Worm (Caenorhabditis elegans) whole organism, L1 larva: ENCODE measurements around the gene B0252.8.

Experiments used
- C04F5.9 ChIP-seq: sonication (generic microtip); optimal IDR thresholded peaks from 2 replicates; lab custom pipeline; 2016; ENCODE audit warnings: missing genetic modification characterization, missing compliant biosample characterization
- C34B4.2 ChIP-seq: sonication (generic microtip); optimal IDR thresholded peaks from 2 replicates; lab custom pipeline; 2017; ENCODE audit warnings: mild to moderate bottlenecking, missing genetic modification characterization, missing compliant biosample characterization
- aly-2 ChIP-seq: fragments of 150-350 bp; optimal IDR thresholded peaks from 2 replicates; lab custom pipeline; 2014; ENCODE audit warnings: missing biosample characterization, missing genetic modification characterization
- ama-1 ChIP-seq: fragments of 150-350 bp; optimal IDR thresholded peaks from 2 replicates; lab custom pipeline; 2014
- ces-1 ChIP-seq: fragments of 150-350 bp; optimal IDR thresholded peaks from 2 replicates; lab custom pipeline; 2014; ENCODE audit warnings: missing biosample characterization, missing genetic modification reagents, missing genetic modification characterization
- dsc-1 ChIP-seq: sonication (generic microtip); optimal IDR thresholded peaks from 2 replicates; lab custom pipeline; 2016; ENCODE audit warnings: mild to moderate bottlenecking, missing genetic modification characterization, missing compliant biosample characterization
- efl-1 ChIP-seq, 4 experiments: fragments of 150-350 bp; optimal IDR thresholded peaks in 3 of 4; peaks in 1 of 4; 1 replicate in 1 of 4; 2 replicates in 3 of 4; lab custom pipeline; 2014; ENCODE audit warnings: missing biosample characterization in 2 of 4, missing genetic modification characterization in 2 of 4, missing genetic modification reagents in 2 of 4
- elt-2 ChIP-seq: sonication (generic microtip); optimal IDR thresholded peaks from 2 replicates; lab custom pipeline; 2016; ENCODE audit warnings: missing genetic modification characterization, mild to moderate bottlenecking, inconsistent platforms, missing compliant biosample characterization, missing genetic modification reagents
- elt-3 ChIP-seq, 6 experiments: fragments of 150-350 bp in 1 of 6; sonication (generic microtip); optimal IDR thresholded peaks; 2 replicates each; lab custom pipeline; 2017 to 2018; ENCODE audit warnings: missing biosample characterization in 6 of 6, missing genetic modification characterization in 6 of 6, inconsistent platforms in 1 of 6
- fkh-10 ChIP-seq: sonication (generic microtip); optimal IDR thresholded peaks from 2 replicates; lab custom pipeline; 2017; ENCODE audit warnings: missing biosample characterization, missing genetic modification reagents, missing genetic modification characterization
- fkh-4 ChIP-seq: sonication (generic microtip); optimal IDR thresholded peaks from 2 replicates; lab custom pipeline; 2016; ENCODE audit warnings: missing compliant biosample characterization, missing genetic modification characterization, borderline replicate concordance
- grh-1 ChIP-seq: fragments of 200-800 bp; sonication (Bioruptor generic); IDR thresholded peaks from 2 replicates; pipeline ENCODE4 v1.3.6; 2022; ENCODE audit warnings: missing genetic modification reagents, missing genetic modification characterization, missing compliant biosample characterization
- hlh-17 ChIP-seq: fragments of 200-800 bp; sonication (Bioruptor generic); optimal IDR thresholded peaks from 2 replicates; lab custom pipeline; 2018; ENCODE audit warnings: missing genetic modification characterization, mild to moderate bottlenecking, missing compliant biosample characterization, moderate library complexity, borderline replicate concordance
- irx-1 ChIP-seq: sonication (generic microtip); optimal IDR thresholded peaks from 2 replicates; lab custom pipeline; 2016; ENCODE audit warnings: missing genetic modification characterization, missing compliant biosample characterization
- lin-13 ChIP-seq: fragments of 150-350 bp; optimal IDR thresholded peaks from 2 replicates; lab custom pipeline; 2014; ENCODE audit warnings: missing biosample characterization, missing genetic modification reagents, missing genetic modification characterization
- lin-14 ChIP-seq: fragments of 200-800 bp; sonication (Bioruptor generic); optimal IDR thresholded peaks from 2 replicates; lab custom pipeline; 2018; ENCODE audit warnings: mild to moderate bottlenecking, missing genetic modification characterization, moderate library complexity, missing compliant biosample characterization
- lin-35 ChIP-seq, 2 experiments: fragments of 150-350 bp; optimal IDR thresholded peaks; 2 replicates each; lab custom pipeline; 2014; ENCODE audit warnings: missing biosample characterization in 2 of 2, missing genetic modification characterization in 2 of 2, missing genetic modification reagents in 2 of 2
- lin-39 ChIP-seq: fragments of 150-350 bp; optimal IDR thresholded peaks from 2 replicates; lab custom pipeline; 2014; ENCODE audit warnings: missing biosample characterization, missing genetic modification reagents, missing genetic modification characterization
- lir-3 ChIP-seq: sonication (generic microtip); optimal IDR thresholded peaks from 2 replicates; lab custom pipeline; 2016; ENCODE audit warnings: mild to moderate bottlenecking, missing genetic modification characterization, moderate library complexity, missing compliant biosample characterization; ENCODE audit not compliant: poor library complexity
- lsy-2 ChIP-seq, 2 experiments: fragments of 150-350 bp; optimal IDR thresholded peaks; 2 replicates each; lab custom pipeline; 2014; ENCODE audit warnings: missing biosample characterization in 2 of 2, missing genetic modification characterization in 2 of 2
- mab-9 ChIP-seq: fragments of 200-800 bp; sonication (Bioruptor generic); IDR thresholded peaks from 2 replicates; pipeline ENCODE4 v1.3.6; 2022; ENCODE audit warnings: missing genetic modification reagents, missing genetic modification characterization, missing compliant biosample characterization
- mdl-1 ChIP-seq, 2 experiments: fragments of 150-350 bp; optimal IDR thresholded peaks; 2 replicates each; lab custom pipeline; 2014 to 2017; ENCODE audit warnings: missing biosample characterization in 2 of 2, missing genetic modification characterization in 2 of 2, inconsistent platforms in 1 of 2
- mef-2 ChIP-seq: fragments of 150-350 bp; optimal IDR thresholded peaks from 2 replicates; lab custom pipeline; 2014; ENCODE audit warnings: missing biosample characterization, missing genetic modification characterization
- nhr-19 ChIP-seq: fragments of 200-800 bp; sonication (Bioruptor generic); conservative IDR thresholded peaks from 2 replicates; pipeline ENCODE4 v1.3.6; 2022; ENCODE audit warnings: missing genetic modification characterization, missing compliant biosample characterization
- nhr-20 ChIP-seq: sonication (generic microtip); optimal IDR thresholded peaks from 2 replicates; lab custom pipeline; 2016; ENCODE audit warnings: mild to moderate bottlenecking, missing genetic modification characterization, missing compliant biosample characterization
- nhr-237 ChIP-seq: fragments of 150-350 bp; optimal IDR thresholded peaks from 2 replicates; lab custom pipeline; 2014; ENCODE audit warnings: missing biosample characterization, missing genetic modification characterization
- nhr-47 ChIP-seq: sonication (generic microtip); optimal IDR thresholded peaks from 2 replicates; lab custom pipeline; 2016; ENCODE audit warnings: mild to moderate bottlenecking, missing genetic modification characterization, moderate library complexity, missing compliant biosample characterization
- nhr-71 ChIP-seq: sonication (generic microtip); optimal IDR thresholded peaks from 2 replicates; lab custom pipeline; 2016; ENCODE audit warnings: mild to moderate bottlenecking, missing genetic modification characterization, moderate library complexity, missing compliant biosample characterization
- nhr-76 ChIP-seq: sonication (generic microtip); optimal IDR thresholded peaks from 2 replicates; lab custom pipeline; 2017; ENCODE audit warnings: missing biosample characterization, missing genetic modification characterization
- nhr-85 ChIP-seq: sonication (generic microtip); peaks from one replicate; lab custom pipeline; 2016; ENCODE audit warnings: missing genetic modification characterization, inconsistent platforms, missing compliant biosample characterization
- nhr-90 ChIP-seq: sonication (generic microtip); optimal IDR thresholded peaks from 2 replicates; lab custom pipeline; 2016; ENCODE audit warnings: mild to moderate bottlenecking, missing genetic modification characterization, missing compliant biosample characterization; ENCODE audit not compliant: poor library complexity
- pax-3 ChIP-seq: fragments of 200-800 bp; sonication (Bioruptor generic); optimal IDR thresholded peaks from 2 replicates; lab custom pipeline; 2018; ENCODE audit warnings: mild to moderate bottlenecking, missing genetic modification characterization, moderate library complexity, missing compliant biosample characterization
- pqm-1 ChIP-seq: sonication (generic microtip); optimal IDR thresholded peaks from 3 replicates; lab custom pipeline; 2017; ENCODE audit warnings: missing biosample characterization, missing genetic modification characterization
- rnt-1 ChIP-seq: sonication (generic microtip); optimal IDR thresholded peaks from 2 replicates; lab custom pipeline; 2016; ENCODE audit warnings: mild to moderate bottlenecking, missing genetic modification characterization, moderate library complexity, missing compliant biosample characterization
- skn-1 ChIP-seq: fragments of 150-350 bp; optimal IDR thresholded peaks from 2 replicates; lab custom pipeline; 2014; ENCODE audit warnings: missing biosample characterization, missing genetic modification characterization
- snpc-4 ChIP-seq: fragments of 150-350 bp; optimal IDR thresholded peaks from 2 replicates; lab custom pipeline; 2014; ENCODE audit warnings: missing biosample characterization, missing genetic modification characterization
- snu-23 ChIP-seq: sonication (generic microtip); optimal IDR thresholded peaks from 2 replicates; lab custom pipeline; 2016; ENCODE audit warnings: missing genetic modification characterization, missing compliant biosample characterization
- tbx-2 ChIP-seq: sonication (generic microtip); optimal IDR thresholded peaks from 2 replicates; lab custom pipeline; 2016; ENCODE audit warnings: missing genetic modification characterization, missing compliant biosample characterization
- unc-86 ChIP-seq: sonication (generic microtip); optimal IDR thresholded peaks from 2 replicates; lab custom pipeline; 2016; ENCODE audit warnings: missing genetic modification characterization, missing compliant biosample characterization
- unc-98 ChIP-seq: fragments of 200-800 bp; sonication (Bioruptor generic); IDR thresholded peaks from 2 replicates; pipeline ENCODE4 v1.3.6; 2022; ENCODE audit warnings: missing genetic modification characterization, missing compliant biosample characterization
- vab-15 ChIP-seq: sonication (generic microtip); optimal IDR thresholded peaks from 2 replicates; lab custom pipeline; 2017; ENCODE audit warnings: missing genotype, mild to moderate bottlenecking, missing genetic modification characterization, missing compliant biosample characterization
- xbp-1 ChIP-seq: sonication (generic microtip); optimal IDR thresholded peaks from 2 replicates; lab custom pipeline; 2016; ENCODE audit warnings: missing genetic modification characterization, missing compliant biosample characterization
- zag-1 ChIP-seq: fragments of 150-350 bp; optimal IDR thresholded peaks from 2 replicates; lab custom pipeline; 2014; ENCODE audit warnings: missing biosample characterization, missing genetic modification characterization
- zip-4 ChIP-seq: fragments of 200-800 bp; sonication (Bioruptor generic); optimal IDR thresholded peaks from 2 replicates; lab custom pipeline; 2018; ENCODE audit warnings: mild to moderate bottlenecking, missing genetic modification characterization, moderate library complexity, missing compliant biosample characterization
- ztf-11 ChIP-seq, 2 experiments: sonication (generic microtip); optimal IDR thresholded peaks; 2 replicates each; lab custom pipeline; 2016 to 2017; ENCODE audit warnings: missing genetic modification characterization in 2 of 2, missing biosample characterization in 1 of 2, missing compliant biosample characterization in 1 of 2
- ztf-4 ChIP-seq: fragments of 150-350 bp; optimal IDR thresholded peaks from 2 replicates; lab custom pipeline; 2014; ENCODE audit warnings: missing biosample characterization, missing genetic modification characterization

Gene B0252.8

DNA sequence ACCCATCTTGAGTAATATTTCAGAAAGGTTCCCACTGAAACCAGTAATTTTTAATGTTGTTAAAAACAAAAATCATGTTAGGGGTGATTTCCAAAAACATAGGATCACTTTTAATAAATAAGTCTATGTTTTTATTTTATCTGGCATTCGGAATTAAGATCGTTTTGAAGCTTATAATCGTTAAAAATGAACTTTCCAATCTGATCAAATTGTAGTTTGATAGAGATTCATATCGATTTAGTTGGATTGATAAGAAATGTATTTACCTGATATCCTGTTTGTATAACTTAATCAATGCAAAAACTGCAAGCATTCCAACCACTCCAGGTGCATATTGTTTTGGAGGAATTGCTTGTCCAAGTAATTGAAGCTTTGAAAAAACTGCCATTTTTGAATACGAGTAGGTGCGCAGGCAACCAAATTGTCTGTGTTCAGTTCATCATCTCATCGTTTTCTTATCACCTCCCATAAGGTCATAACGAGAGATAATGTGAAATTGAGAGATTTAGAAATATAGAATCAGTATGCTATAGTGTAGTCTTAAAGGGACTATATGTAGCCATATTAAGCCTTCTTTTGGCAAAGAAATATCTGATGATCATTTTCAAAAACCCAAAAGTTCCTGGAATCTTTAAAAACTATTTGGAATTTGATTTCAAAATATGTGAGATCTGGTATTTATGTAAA, 28.5 kb upstream of the B0252.8 start, which contains the start of gene pmp-2:
TSS of gene pmp-2 (minus strand) at position 487 of the 687 bp plus-strand sequence.
- TF ChIP-seq aly-2 (tag; lab: Kevin White, UChicago) (no peak), efl-1 (optimal IDR thresholded peaks at IDR 0.05; lab: Kevin White, UChicago) (no peak), efl-1 (GFP tag; optimal IDR thresholded peaks at IDR 0.05 in 1 of 2; lab: Kevin White, UChicago) (peak in 1 of 2 experiments; percentile 91), elt-2 (tag; lab: Kevin White, UChicago) (peak; percentile 10), mab-9 (GFP tag; lab: Robert Waterston, UW) (no peak), lin-35 (GFP tag; optimal IDR thresholded peaks at IDR 0.05; lab: Kevin White, UChicago) (peak in 1 of 2 experiments; percentile 4), elt-3 (tag; optimal IDR thresholded peaks at IDR 0.05; lab: Kevin White, UChicago) (peak in 2 of 6 experiments; percentile 49 to 51), ces-1 (GFP tag; lab: Kevin White, UChicago) (no peak), nhr-20 (tag; lab: Kevin White, UChicago) (peak; percentile 80)

DNA sequence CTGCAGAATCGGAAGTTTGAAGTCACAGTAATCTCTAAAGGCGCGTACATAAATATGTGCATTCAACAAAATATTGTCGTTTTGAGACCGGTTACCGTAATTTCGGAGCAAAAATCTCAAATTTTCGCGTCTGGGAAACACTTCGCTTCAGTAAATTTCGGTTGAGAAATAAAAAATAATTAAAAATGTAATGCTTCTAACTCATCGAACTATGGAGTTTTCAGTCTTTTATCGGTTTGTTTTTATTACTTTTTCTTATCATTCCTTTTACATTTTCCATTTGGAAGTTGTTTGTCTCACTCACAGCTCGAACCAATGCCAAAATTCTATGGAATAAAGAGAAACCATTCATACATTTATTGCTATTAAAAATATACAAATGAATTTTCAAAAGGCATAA, 27.8 kb upstream of the B0252.8 start:
- TF ChIP-seq mab-9 (GFP tag; lab: Robert Waterston, UW): 0 out of 2 replicates have a peak, but pooled peaks have one; percentile 38
- peak; percentile 43 for TF ChIP-seq rnt-1
- peak; percentile 18 for TF ChIP-seq lin-13
- TF ChIP-seq ztf-4: peak; percentile 55
- peak; percentile 58 for TF ChIP-seq nhr-47 (tag; lab: Kevin White, UChicago)
- TF ChIP-seq pqm-1 (tag; lab: Kevin White, UChicago): no peak
- no peak for TF ChIP-seq fkh-10 (GFP tag; lab: Kevin White, UChicago)
- TF ChIP-seq vab-15: no peak
- TF ChIP-seq xbp-1 (tag; lab: Kevin White, UChicago): peak; percentile 40
- no peak for TF ChIP-seq C34B4.2
- peak in 1 of 2 experiments; percentile 72 for TF ChIP-seq lin-35 (GFP tag; optimal IDR thresholded peaks at IDR 0.05; lab: Kevin White, UChicago)
- TF ChIP-seq snu-23 (GFP tag; lab: Kevin White, UChicago): peak; percentile 89
- TF ChIP-seq lin-14: peak; percentile 51
- no peak for TF ChIP-seq efl-1 (optimal IDR thresholded peaks at IDR 0.05; lab: Kevin White, UChicago)
- peak in 1 of 2 experiments; percentile 93 for TF ChIP-seq efl-1 (GFP tag; optimal IDR thresholded peaks at IDR 0.05 in 1 of 2; lab: Kevin White, UChicago)
- TF ChIP-seq mef-2: no peak
- TF ChIP-seq snpc-4: no peak
- TF ChIP-seq fkh-4 (tag; lab: Kevin White, UChicago): no peak
- TF ChIP-seq lir-3 (tag; lab: Kevin White, UChicago): peak; percentile 46
- peak; percentile 72 for TF ChIP-seq ama-1 (lab: Kevin White, UChicago)
- TF ChIP-seq nhr-19: peak; percentile 74
- peak; percentile 70 for TF ChIP-seq tbx-2
- peak; percentile 76 for TF ChIP-seq nhr-90 (tag; lab: Kevin White, UChicago)
- TF ChIP-seq nhr-71: peak; percentile 84
- TF ChIP-seq nhr-237 (tag; lab: Kevin White, UChicago): no peak
- no peak for TF ChIP-seq dsc-1 (tag; lab: Kevin White, UChicago)
- peak; percentile 2 for TF ChIP-seq irx-1
- 0 out of 2 replicates have a peak, but pooled peaks have one; percentile 22 for TF ChIP-seq grh-1 (GFP tag; lab: Robert Waterston, UW)
- TF ChIP-seq mdl-1 (tag; optimal IDR thresholded peaks at IDR 0.05; lab: Kevin White, UChicago): no peak
- TF ChIP-seq skn-1 (tag; lab: Kevin White, UChicago): no peak
- peak; percentile 33 for TF ChIP-seq zip-4 (GFP tag; lab: Kevin White, UChicago)
- TF ChIP-seq nhr-76 (tag; lab: Kevin White, UChicago): no peak
- TF ChIP-seq lin-39 (tag; lab: Kevin White, UChicago): peak; percentile 42
- TF ChIP-seq nhr-85 (tag; lab: Kevin White, UChicago): peak; percentile 17
- peak; percentile 33 for TF ChIP-seq C04F5.9 (tag; lab: Kevin White, UChicago)
- TF ChIP-seq unc-86 (tag; lab: Kevin White, UChicago): no peak
- TF ChIP-seq ztf-11 (tag; optimal IDR thresholded peaks at IDR 0.05; lab: Kevin White, UChicago): peak in 1 of 2 experiments; percentile 7
- TF ChIP-seq hlh-17 (GFP tag; lab: Kevin White, UChicago): no peak
- TF ChIP-seq unc-98: no peak
- TF ChIP-seq lsy-2 (tag; optimal IDR thresholded peaks at IDR 0.05; lab: Kevin White, UChicago): peak; percentile 21 to 55
- peak; percentile 78 for TF ChIP-seq nhr-20 (tag; lab: Kevin White, UChicago)
- TF ChIP-seq elt-2 (tag; lab: Kevin White, UChicago): peak; percentile 17
- peak; percentile 70 for TF ChIP-seq pax-3
- peak; percentile 99 for TF ChIP-seq aly-2 (tag; lab: Kevin White, UChicago)
- no peak for TF ChIP-seq zag-1
